Worm (Caenorhabditis elegans): ENCODE results near the gene srv-27.
"Not testable (repeated sequence)": the region's sequence is repeated elsewhere in the genome, so short reads cannot be mapped to it uniquely, and the experiment has no call there.

Gene srv-27

DNA sequence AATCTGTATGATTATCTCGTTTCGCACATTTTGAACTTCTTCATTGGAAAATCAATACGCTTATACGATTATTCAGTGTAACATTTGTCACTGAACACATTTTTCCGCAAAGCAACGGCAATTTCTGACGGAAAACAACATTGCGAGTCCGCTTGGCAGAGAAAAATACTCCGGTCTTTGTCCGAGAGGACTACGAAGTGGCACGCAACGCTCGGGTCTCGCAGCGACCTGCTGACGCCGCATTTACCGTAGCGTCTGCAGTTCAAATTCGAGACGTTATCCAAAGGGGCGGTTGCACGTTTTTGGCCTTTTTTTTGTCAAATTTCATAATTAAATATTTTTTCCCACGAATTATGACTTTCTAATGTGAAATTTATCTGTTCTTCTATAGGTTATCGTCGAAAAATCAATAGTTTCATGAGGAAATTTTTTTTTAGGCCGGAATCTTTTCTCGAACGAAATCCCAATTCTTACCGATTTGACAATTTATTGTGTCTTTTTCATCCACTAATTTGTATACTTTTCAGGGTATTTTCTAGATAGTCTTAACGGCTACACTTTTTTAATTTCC lies 25.6 kb upstream of the srv-27 start, which contains the start of gene sqd-1:
TSS of gene sqd-1 (plus strand) at position 521 of the 571 bp plus-strand sequence.
- TF ChIP-seq dao-5 (tag; optimal IDR thresholded peaks at IDR 0.05) (no peak), him-1 (tag; optimal IDR thresholded peaks at IDR 0.05) (peak; percentile 86), W03F9.2 (tag; optimal IDR thresholded peaks at IDR 0.05) (peak; percentile 100)

DNA sequence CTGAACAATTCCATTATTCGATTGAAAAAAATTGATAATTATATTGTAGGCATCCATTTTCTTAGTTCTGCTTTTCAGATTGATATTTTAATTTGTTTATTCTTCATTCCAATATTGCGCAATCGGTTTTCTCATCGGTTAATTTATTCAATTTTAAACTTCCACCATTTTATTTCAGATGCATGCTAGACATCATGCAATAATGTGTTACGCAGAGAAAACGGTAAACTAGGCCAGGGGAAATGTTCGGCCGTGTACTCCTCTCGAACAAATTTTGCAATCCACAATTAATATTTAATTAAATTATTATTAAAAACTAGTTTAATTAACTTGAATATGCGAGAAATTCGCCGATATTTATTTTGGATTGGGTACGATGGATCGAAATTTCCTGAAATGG lies 23.5 kb upstream of the srv-27 start, which contains the start of gene Y73B6BL.29:
TSS of gene Y73B6BL.29 (plus strand) at position 263 of the 400 bp plus-strand sequence.
- TF ChIP-seq W03F9.2 (tag; optimal IDR thresholded peaks at IDR 0.05) (peak; percentile 99), him-1 (tag; optimal IDR thresholded peaks at IDR 0.05) (peak; percentile 62), dao-5 (tag; optimal IDR thresholded peaks at IDR 0.05) (no peak)

DNA sequence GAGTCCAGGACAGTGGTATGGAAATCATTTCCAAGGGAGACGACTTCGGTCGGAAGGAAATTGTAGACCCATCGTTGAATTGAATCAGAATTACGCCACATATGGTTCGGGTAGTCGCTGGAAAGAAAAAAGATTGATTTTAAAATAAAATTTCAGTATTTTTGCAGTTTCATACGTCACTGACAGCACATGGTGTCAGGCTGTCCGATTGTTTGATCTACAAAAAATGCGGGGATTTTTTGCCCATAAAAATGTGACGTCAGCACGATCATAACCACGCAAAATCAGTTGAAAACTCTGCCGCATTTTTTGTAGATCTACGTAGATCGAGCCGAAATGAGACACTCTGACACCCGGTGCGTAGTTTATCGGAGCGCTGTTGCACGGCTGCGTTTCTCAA lies 19.2 kb upstream of the srv-27 start, which contains the start of gene Y73B6BL.12:
TSS of gene Y73B6BL.12 (minus strand) at position 101 of the 400 bp plus-strand sequence.
- TF ChIP-seq dao-5, him-1, W03F9.2 (tag; optimal IDR thresholded peaks at IDR 0.05): not testable (repeated sequence)

- TF ChIP-seq dao-5 (tag; optimal IDR thresholded peaks at IDR 0.05) (no peak), him-1 (tag; optimal IDR thresholded peaks at IDR 0.05) (no peak), W03F9.2 (tag; optimal IDR thresholded peaks at IDR 0.05) (no peak)
These were observed 9.3 kb upstream of the srv-27 start, which contains the start of gene csp-2 for ce11 chrIV:6307439-6307838. TSS of gene csp-2 (plus strand) at chrIV:6307739.

ce11 chrIV:6303642-6304041 lies 5.5 kb upstream of the srv-27 start, which contains the start of gene srv-25:
TSS of gene srv-25 (minus strand) at chrIV:6303742.
- no peak for TF ChIP-seq him-1 (tag; optimal IDR thresholded peaks at IDR 0.05)
- TF ChIP-seq dao-5 (tag; optimal IDR thresholded peaks at IDR 0.05): no peak
- no peak for TF ChIP-seq W03F9.2 (tag; optimal IDR thresholded peaks at IDR 0.05)

DNA sequence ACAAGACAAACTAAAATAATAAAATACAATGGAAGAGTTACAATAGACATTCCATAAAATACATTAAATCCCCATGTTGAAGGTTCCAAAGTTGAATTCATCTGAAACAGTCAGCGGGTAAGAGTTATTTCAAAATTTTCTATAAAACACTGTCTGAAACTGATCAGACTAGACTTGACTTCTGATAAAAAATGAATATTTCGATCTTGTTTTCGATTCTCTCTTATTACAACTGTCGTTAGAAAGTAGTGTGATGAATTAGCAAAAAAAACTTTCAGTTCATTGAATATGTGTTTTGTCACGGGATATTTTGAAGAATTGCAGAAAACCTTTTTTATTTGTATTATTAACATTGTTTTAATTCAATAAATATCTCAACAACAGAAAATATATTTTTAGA lies 3.6 kb upstream of the srv-27 start, which contains the start of gene srv-26:
TSS of gene srv-26 (minus strand) at position 101 of the 400 bp plus-strand sequence.
- no peak for TF ChIP-seq W03F9.2 (tag; optimal IDR thresholded peaks at IDR 0.05)
- no peak for TF ChIP-seq him-1 (tag; optimal IDR thresholded peaks at IDR 0.05)
- TF ChIP-seq dao-5 (tag; optimal IDR thresholded peaks at IDR 0.05): no peak

ce11 chrIV:6299523-6299922 lies 1.4 kb upstream of the srv-27 start:
- no peak for TF ChIP-seq W03F9.2 (tag; optimal IDR thresholded peaks at IDR 0.05)
- TF ChIP-seq dao-5 (tag; optimal IDR thresholded peaks at IDR 0.05): no peak
- no peak for TF ChIP-seq him-1 (tag; optimal IDR thresholded peaks at IDR 0.05)

ce11 chrIV:6294081-6294480 lies 4.1 kb downstream of the srv-27 start, which contains the start of gene hil-2:
TSS of gene hil-2 (plus strand) at chrIV:6294240.
- TF ChIP-seq W03F9.2 (tag; optimal IDR thresholded peaks at IDR 0.05): no peak
- no peak for TF ChIP-seq dao-5 (tag; optimal IDR thresholded peaks at IDR 0.05)
- TF ChIP-seq him-1 (tag; optimal IDR thresholded peaks at IDR 0.05): no peak

DNA sequence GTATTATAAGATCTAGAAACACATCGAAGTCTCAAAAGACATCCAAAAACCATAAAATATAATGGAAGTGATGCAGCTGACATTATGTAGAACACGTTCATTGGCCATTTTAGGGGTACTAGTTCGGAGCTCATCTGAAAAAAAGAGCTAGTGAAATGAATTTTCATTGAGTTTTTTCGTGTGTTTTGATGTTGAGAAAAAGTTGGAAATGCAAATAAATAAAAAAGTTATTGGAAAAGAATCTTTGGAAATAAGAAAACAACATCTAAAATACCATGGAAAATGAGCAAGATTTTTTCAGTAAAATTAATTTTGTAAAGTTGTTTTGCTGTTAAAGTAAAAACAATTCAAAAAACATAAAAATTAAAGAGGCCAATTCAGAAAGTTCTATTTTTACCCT lies 7.4 kb downstream of the srv-27 start, which contains the start of gene srv-24:
TSS of gene srv-24 (minus strand) at position 101 of the 400 bp plus-strand sequence.
- TF ChIP-seq dao-5 (tag; optimal IDR thresholded peaks at IDR 0.05): no peak
- no peak for TF ChIP-seq him-1 (tag; optimal IDR thresholded peaks at IDR 0.05)

DNA sequence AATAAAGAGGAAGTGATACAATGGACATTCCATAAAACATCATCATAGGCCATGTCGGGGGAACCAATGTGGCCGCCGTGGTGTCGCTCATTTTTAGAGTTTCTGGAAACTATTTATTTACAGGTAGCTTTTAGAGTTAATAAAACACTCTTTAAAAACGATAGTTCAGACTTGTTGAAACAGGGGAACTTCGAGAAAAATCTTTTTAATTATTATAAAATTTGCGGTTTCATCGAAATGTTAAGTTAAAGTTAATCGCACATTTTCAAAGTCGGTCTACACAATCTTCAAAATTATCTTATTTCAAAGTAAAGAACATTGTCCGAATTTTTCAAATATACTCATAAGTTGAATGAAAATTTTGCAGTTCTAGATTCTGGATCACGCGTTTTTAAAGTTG lies 13.9 kb downstream of the srv-27 start, which contains the start of gene ops-1:
TSS of gene ops-1 (minus strand) at position 101 of the 400 bp plus-strand sequence.
- no peak for TF ChIP-seq him-1 (tag; optimal IDR thresholded peaks at IDR 0.05)
- no peak for TF ChIP-seq dao-5 (tag; optimal IDR thresholded peaks at IDR 0.05)
- no peak for TF ChIP-seq W03F9.2 (tag; optimal IDR thresholded peaks at IDR 0.05)

DNA sequence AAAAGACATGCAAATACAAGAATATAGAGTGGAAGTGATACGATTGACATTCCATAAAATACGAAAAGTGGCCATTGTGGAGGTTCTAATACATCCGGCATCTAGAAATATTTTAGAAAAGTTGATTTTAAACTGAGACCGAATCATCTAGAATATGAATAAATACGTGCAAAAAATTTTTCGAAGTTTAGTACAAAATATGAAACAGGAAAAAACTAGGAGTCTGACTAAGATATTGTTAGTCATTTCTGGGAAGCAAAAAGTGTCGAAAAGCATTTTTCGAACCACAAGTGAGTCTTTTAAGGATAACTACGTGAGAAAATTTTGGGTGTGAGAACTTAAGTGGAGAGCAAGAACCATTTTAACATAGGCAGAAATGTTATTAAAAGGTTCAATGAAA lies 16.0 kb downstream of the srv-27 start, which contains the start of gene srv-32:
TSS of gene srv-32 (minus strand) at position 101 of the 400 bp plus-strand sequence.
- TF ChIP-seq him-1 (tag; optimal IDR thresholded peaks at IDR 0.05) (no peak), W03F9.2 (tag; optimal IDR thresholded peaks at IDR 0.05) (no peak), dao-5 (tag; optimal IDR thresholded peaks at IDR 0.05) (no peak)

- TF ChIP-seq dao-5 (tag; optimal IDR thresholded peaks at IDR 0.05) (no peak), W03F9.2 (tag; optimal IDR thresholded peaks at IDR 0.05) (no peak), him-1 (tag; optimal IDR thresholded peaks at IDR 0.05) (no peak)
These were observed 18.8 kb downstream of the srv-27 start, which contains the start of gene sams-5 for ce11 chrIV:6279392-6279791. TSS of gene sams-5 (minus strand) at chrIV:6279522.

ce11 chrIV:6275671-6276209 lies 22.4 kb downstream of the srv-27 start, which contains the start of the genes aat-4 and T13A10.1:
TSS of gene aat-4 (minus strand) at chrIV:6275721.
TSS of gene T13A10.1 (plus strand) at chrIV:6276081.
- TF ChIP-seq W03F9.2 (tag; optimal IDR thresholded peaks at IDR 0.05) (no peak), dao-5 (tag; optimal IDR thresholded peaks at IDR 0.05) (no peak), him-1 (tag; optimal IDR thresholded peaks at IDR 0.05) (no peak)

DNA sequence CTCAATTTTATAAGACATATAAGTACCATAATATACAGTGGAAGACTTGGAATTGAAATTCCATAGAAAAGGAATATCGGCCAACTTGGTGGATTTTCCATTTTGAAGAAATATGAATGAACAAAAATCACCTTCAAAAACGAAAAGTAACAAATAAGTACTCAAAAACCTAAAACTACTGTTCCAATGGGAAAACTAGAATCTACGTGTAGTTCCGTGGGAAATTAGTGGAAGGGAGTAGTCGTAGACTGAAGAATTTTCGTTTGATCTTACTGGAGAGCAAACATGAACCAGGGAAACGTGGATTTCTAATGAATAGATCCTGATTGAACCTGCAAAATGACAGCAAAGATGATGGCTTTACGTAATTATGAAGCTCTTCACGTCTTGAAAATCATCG lies 26.2 kb downstream of the srv-27 start, which contains the start of gene srv-31:
TSS of gene srv-31 (minus strand) at position 101 of the 400 bp plus-strand sequence.
- TF ChIP-seq him-1 (tag; optimal IDR thresholded peaks at IDR 0.05): no peak
- TF ChIP-seq dao-5 (tag; optimal IDR thresholded peaks at IDR 0.05): no peak
- no peak for TF ChIP-seq W03F9.2 (tag; optimal IDR thresholded peaks at IDR 0.05)
